Worm (Caenorhabditis elegans) whole organism, L1 larva: ENCODE measurements around the gene ttbk-8.2.
A peak's percentile ranks its signal among the peaks of the same experiment; 100 is the strongest.

ENCODE experiments used
- C34B4.2 ChIP-seq: sonication (generic microtip); optimal IDR thresholded peaks from 2 replicates; lab custom pipeline; 2017; ENCODE audit warnings: mild to moderate bottlenecking, missing genetic modification characterization, missing compliant biosample characterization
- F16B12.6 ChIP-seq: fragments of 150-350 bp; optimal IDR thresholded peaks from 2 replicates; lab custom pipeline; 2014; ENCODE audit warnings: missing biosample characterization, missing genetic modification characterization
- Y116A8C.19 ChIP-seq: sonication (generic microtip); optimal IDR thresholded peaks from 2 replicates; lab custom pipeline; 2016; ENCODE audit warnings: missing compliant biosample characterization, missing genetic modification characterization, borderline replicate concordance
- aha-1 ChIP-seq: fragments of 150-350 bp; optimal IDR thresholded peaks from 2 replicates; lab custom pipeline; 2014; ENCODE audit warnings: missing biosample characterization, missing genetic modification characterization
- alr-1 ChIP-seq: fragments of 200-800 bp; sonication (Bioruptor generic); optimal IDR thresholded peaks from 2 replicates; lab custom pipeline; 2018; ENCODE audit warnings: borderline replicate concordance, mild to moderate bottlenecking, missing genetic modification characterization, missing compliant biosample characterization
- ceh-63 ChIP-seq: fragments of 200-800 bp; sonication (Bioruptor generic); optimal IDR thresholded peaks from 2 replicates; lab custom pipeline; 2018; ENCODE audit warnings: mild to moderate bottlenecking, missing genetic modification characterization, missing compliant biosample characterization
- ceh-88 ChIP-seq: fragments of 200-800 bp; sonication (Bioruptor generic); IDR thresholded peaks from 2 replicates; pipeline ENCODE4 v1.3.6; 2022; ENCODE audit warnings: missing genetic modification characterization, missing compliant biosample characterization
- ceh-90 ChIP-seq: sonication (generic microtip); optimal IDR thresholded peaks from 2 replicates; lab custom pipeline; 2016; ENCODE audit warnings: missing genetic modification characterization, missing compliant biosample characterization
- ces-1 ChIP-seq: fragments of 150-350 bp; optimal IDR thresholded peaks from 2 replicates; lab custom pipeline; 2014; ENCODE audit warnings: missing biosample characterization, missing genetic modification reagents, missing genetic modification characterization
- dpl-1 ChIP-seq, 3 experiments: fragments of 150-350 bp in 2 of 3; sonication (generic microtip) in 1 of 3; optimal IDR thresholded peaks; 2 replicates each; lab custom pipeline; 2014 to 2017; ENCODE audit warnings: missing biosample characterization in 3 of 3, missing genetic modification characterization in 3 of 3, missing genetic modification reagents in 3 of 3
- efl-3 ChIP-seq: fragments of 200-800 bp; sonication (Bioruptor generic); optimal IDR thresholded peaks from 2 replicates; lab custom pipeline; 2018; ENCODE audit warnings: mild to moderate bottlenecking, missing genetic modification characterization, missing compliant biosample characterization
- egl-13 ChIP-seq: sonication (generic microtip); optimal IDR thresholded peaks from 2 replicates; lab custom pipeline; 2016; ENCODE audit warnings: missing genotype, missing genetic modification reagents, missing genetic modification characterization, missing compliant biosample characterization
- egl-27 ChIP-seq, 2 experiments: fragments of 150-350 bp in 1 of 2; sonication (generic microtip); optimal IDR thresholded peaks; 3 replicates each; lab custom pipeline; 2017 to 2018; ENCODE audit warnings: missing biosample characterization in 2 of 2, missing genetic modification characterization in 2 of 2, missing genetic modification reagents in 2 of 2
- elt-2 ChIP-seq: sonication (generic microtip); optimal IDR thresholded peaks from 2 replicates; lab custom pipeline; 2016; ENCODE audit warnings: missing genetic modification characterization, mild to moderate bottlenecking, inconsistent platforms, missing compliant biosample characterization, missing genetic modification reagents
- elt-3 ChIP-seq, 6 experiments: fragments of 150-350 bp in 1 of 6; sonication (generic microtip); optimal IDR thresholded peaks; 2 replicates each; lab custom pipeline; 2017 to 2018; ENCODE audit warnings: missing biosample characterization in 6 of 6, missing genetic modification characterization in 6 of 6, inconsistent platforms in 1 of 6
- fkh-10 ChIP-seq: sonication (generic microtip); optimal IDR thresholded peaks from 2 replicates; lab custom pipeline; 2017; ENCODE audit warnings: missing biosample characterization, missing genetic modification reagents, missing genetic modification characterization
- fkh-8 ChIP-seq: sonication (generic microtip); optimal IDR thresholded peaks from 2 replicates; lab custom pipeline; 2016; ENCODE audit warnings: mild to moderate bottlenecking, missing genetic modification characterization, missing compliant biosample characterization
- fos-1 ChIP-seq: fragments of 150-350 bp; optimal IDR thresholded peaks from 2 replicates; lab custom pipeline; 2014; ENCODE audit warnings: missing biosample characterization, missing genetic modification characterization
- hlh-4 ChIP-seq: sonication (generic microtip); optimal IDR thresholded peaks from 2 replicates; lab custom pipeline; 2016; ENCODE audit warnings: mild to moderate bottlenecking, missing genetic modification characterization, missing compliant biosample characterization
- hpl-2 ChIP-seq: fragments of 150-350 bp; optimal IDR thresholded peaks from 2 replicates; lab custom pipeline; 2014; ENCODE audit warnings: missing biosample characterization, missing genetic modification reagents, missing genetic modification characterization
- isw-1 ChIP-seq: fragments of 200-800 bp; sonication (Bioruptor generic); IDR thresholded peaks from 2 replicates; pipeline ENCODE4 v1.3.6; 2022; ENCODE audit warnings: missing genetic modification characterization, missing compliant biosample characterization
- jun-1 ChIP-seq: fragments of 150-350 bp; optimal IDR thresholded peaks from 2 replicates; lab custom pipeline; 2014; ENCODE audit warnings: missing biosample characterization, missing genetic modification reagents, missing genetic modification characterization
- lin-15B ChIP-seq: fragments of 150-350 bp; sonication (generic microtip); optimal IDR thresholded peaks from 3 replicates; lab custom pipeline; 2014; ENCODE audit warnings: missing biosample characterization, missing genetic modification characterization
- lin-39 ChIP-seq: fragments of 150-350 bp; optimal IDR thresholded peaks from 2 replicates; lab custom pipeline; 2014; ENCODE audit warnings: missing biosample characterization, missing genetic modification reagents, missing genetic modification characterization
- lsy-2 ChIP-seq, 2 experiments: fragments of 150-350 bp; optimal IDR thresholded peaks; 2 replicates each; lab custom pipeline; 2014; ENCODE audit warnings: missing biosample characterization in 2 of 2, missing genetic modification characterization in 2 of 2
- mdl-1 ChIP-seq, 2 experiments: fragments of 150-350 bp; optimal IDR thresholded peaks; 2 replicates each; lab custom pipeline; 2014 to 2017; ENCODE audit warnings: missing biosample characterization in 2 of 2, missing genetic modification characterization in 2 of 2, inconsistent platforms in 1 of 2
- mep-1 ChIP-seq: fragments of 150-350 bp; optimal IDR thresholded peaks from 2 replicates; lab custom pipeline; 2014; ENCODE audit warnings: missing biosample characterization, missing genetic modification characterization
- nhr-11 ChIP-seq: fragments of 150-350 bp; optimal IDR thresholded peaks from 2 replicates; lab custom pipeline; 2014; ENCODE audit warnings: missing biosample characterization, missing genetic modification characterization
- nhr-19 ChIP-seq: fragments of 200-800 bp; sonication (Bioruptor generic); conservative IDR thresholded peaks from 2 replicates; pipeline ENCODE4 v1.3.6; 2022; ENCODE audit warnings: missing genetic modification characterization, missing compliant biosample characterization
- nhr-237 ChIP-seq: fragments of 150-350 bp; optimal IDR thresholded peaks from 2 replicates; lab custom pipeline; 2014; ENCODE audit warnings: missing biosample characterization, missing genetic modification characterization
- nhr-28 ChIP-seq: fragments of 150-350 bp; optimal IDR thresholded peaks from 2 replicates; lab custom pipeline; 2014; ENCODE audit warnings: missing biosample characterization, missing genetic modification characterization
- nhr-47 ChIP-seq: sonication (generic microtip); optimal IDR thresholded peaks from 2 replicates; lab custom pipeline; 2016; ENCODE audit warnings: mild to moderate bottlenecking, missing genetic modification characterization, moderate library complexity, missing compliant biosample characterization
- nhr-76 ChIP-seq: sonication (generic microtip); optimal IDR thresholded peaks from 2 replicates; lab custom pipeline; 2017; ENCODE audit warnings: missing biosample characterization, missing genetic modification characterization
- nhr-84 ChIP-seq: sonication (generic microtip); optimal IDR thresholded peaks from 2 replicates; lab custom pipeline; 2017; ENCODE audit warnings: missing biosample characterization, missing genetic modification characterization
- nhr-85 ChIP-seq: sonication (generic microtip); peaks from one replicate; lab custom pipeline; 2016; ENCODE audit warnings: missing genetic modification characterization, inconsistent platforms, missing compliant biosample characterization
- nhr-90 ChIP-seq: sonication (generic microtip); optimal IDR thresholded peaks from 2 replicates; lab custom pipeline; 2016; ENCODE audit warnings: mild to moderate bottlenecking, missing genetic modification characterization, missing compliant biosample characterization; ENCODE audit not compliant: poor library complexity
- pag-3 ChIP-seq: sonication (generic microtip); optimal IDR thresholded peaks from 2 replicates; lab custom pipeline; 2017; ENCODE audit warnings: missing genetic modification characterization, mild to moderate bottlenecking, missing compliant biosample characterization, antibody characterized with exemption, borderline replicate concordance; ENCODE audit not compliant: insufficient read depth
- rnt-1 ChIP-seq: sonication (generic microtip); optimal IDR thresholded peaks from 2 replicates; lab custom pipeline; 2016; ENCODE audit warnings: mild to moderate bottlenecking, missing genetic modification characterization, moderate library complexity, missing compliant biosample characterization
- skn-1 ChIP-seq: fragments of 150-350 bp; optimal IDR thresholded peaks from 2 replicates; lab custom pipeline; 2014; ENCODE audit warnings: missing biosample characterization, missing genetic modification characterization
- snpc-4 ChIP-seq: fragments of 150-350 bp; optimal IDR thresholded peaks from 2 replicates; lab custom pipeline; 2014; ENCODE audit warnings: missing biosample characterization, missing genetic modification characterization
- sox-4 ChIP-seq: sonication (generic microtip); optimal IDR thresholded peaks from 2 replicates; lab custom pipeline; 2016; ENCODE audit warnings: missing genetic modification characterization, missing compliant biosample characterization
- sptf-1 ChIP-seq: fragments of 150-350 bp; optimal IDR thresholded peaks from 2 replicates; lab custom pipeline; 2014; ENCODE audit warnings: missing biosample characterization, missing genetic modification characterization
- tbx-2 ChIP-seq: sonication (generic microtip); optimal IDR thresholded peaks from 2 replicates; lab custom pipeline; 2016; ENCODE audit warnings: missing genetic modification characterization, missing compliant biosample characterization
- tlp-1 ChIP-seq: fragments of 150-350 bp; optimal IDR thresholded peaks from 2 replicates; lab custom pipeline; 2014; ENCODE audit warnings: missing biosample characterization, missing genetic modification characterization
- unc-130 ChIP-seq: fragments of 150-350 bp; optimal IDR thresholded peaks from 2 replicates; lab custom pipeline; 2017; ENCODE audit warnings: missing biosample characterization, missing genetic modification characterization, inconsistent platforms
- unc-62 ChIP-seq: fragments of 150-350 bp; optimal IDR thresholded peaks from 2 replicates; lab custom pipeline; 2014; ENCODE audit warnings: missing biosample characterization, missing genetic modification reagents, missing genetic modification characterization
- unc-86 ChIP-seq: sonication (generic microtip); optimal IDR thresholded peaks from 2 replicates; lab custom pipeline; 2016; ENCODE audit warnings: missing genetic modification characterization, missing compliant biosample characterization
- unc-98 ChIP-seq: fragments of 200-800 bp; sonication (Bioruptor generic); IDR thresholded peaks from 2 replicates; pipeline ENCODE4 v1.3.6; 2022; ENCODE audit warnings: missing genetic modification characterization, missing compliant biosample characterization
- vab-15 ChIP-seq: sonication (generic microtip); optimal IDR thresholded peaks from 2 replicates; lab custom pipeline; 2017; ENCODE audit warnings: missing genotype, mild to moderate bottlenecking, missing genetic modification characterization, missing compliant biosample characterization
- xbp-1 ChIP-seq: sonication (generic microtip); optimal IDR thresholded peaks from 2 replicates; lab custom pipeline; 2016; ENCODE audit warnings: missing genetic modification characterization, missing compliant biosample characterization
- zag-1 ChIP-seq: fragments of 150-350 bp; optimal IDR thresholded peaks from 2 replicates; lab custom pipeline; 2014; ENCODE audit warnings: missing biosample characterization, missing genetic modification characterization
- zip-4 ChIP-seq: fragments of 200-800 bp; sonication (Bioruptor generic); optimal IDR thresholded peaks from 2 replicates; lab custom pipeline; 2018; ENCODE audit warnings: mild to moderate bottlenecking, missing genetic modification characterization, moderate library complexity, missing compliant biosample characterization
- ztf-11 ChIP-seq, 2 experiments: sonication (generic microtip); optimal IDR thresholded peaks; 2 replicates each; lab custom pipeline; 2016 to 2017; ENCODE audit warnings: missing genetic modification characterization in 2 of 2, missing biosample characterization in 1 of 2, missing compliant biosample characterization in 1 of 2
- ztf-4 ChIP-seq: fragments of 150-350 bp; optimal IDR thresholded peaks from 2 replicates; lab custom pipeline; 2014; ENCODE audit warnings: missing biosample characterization, missing genetic modification characterization

The ttbk-8.2 gene

DNA sequence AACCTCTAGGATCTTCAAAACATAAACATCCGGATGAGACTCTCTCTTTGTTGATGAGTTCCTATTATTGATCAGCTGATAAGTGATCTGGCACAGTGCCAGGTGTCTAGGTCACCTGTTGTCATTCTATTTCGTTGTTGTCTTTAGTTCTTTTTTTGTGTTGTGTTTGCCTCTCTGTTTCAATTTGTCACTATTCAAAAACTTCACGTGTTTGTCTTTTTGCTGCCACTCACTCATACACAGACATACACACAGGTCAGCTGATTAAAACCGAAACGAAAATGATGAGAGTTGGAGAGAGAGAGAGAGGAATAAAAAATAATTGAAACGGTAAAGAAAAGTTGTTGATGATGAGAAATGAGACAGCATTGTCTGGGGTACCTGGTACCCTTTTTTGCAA is 40.6 kb upstream of the ttbk-8.2 start:
- TF ChIP-seq nhr-76 (tag; lab: Kevin White, UChicago) (no peak), nhr-11 (tag; lab: Kevin White, UChicago) (peak; percentile 24), skn-1 (tag; lab: Kevin White, UChicago) (peak; percentile 87), isw-1 (no peak), nhr-47 (tag; lab: Kevin White, UChicago) (peak; percentile 70), lin-15B (tag; lab: Kevin White, UChicago) (no peak), alr-1 (tag; lab: Kevin White, UChicago) (no peak), hlh-4 (tag; lab: Kevin White, UChicago) (no peak), F16B12.6 (no peak), ceh-88 (peak; percentile 67), mep-1 (tag; lab: Kevin White, UChicago) (peak; percentile 76), nhr-85 (tag; lab: Kevin White, UChicago) (peak; percentile 100), elt-3 (tag; optimal IDR thresholded peaks at IDR 0.05; lab: Kevin White, UChicago) (peak in 3 of 6 experiments; percentile 37 to 88 (median 76)), fkh-8 (no peak), tlp-1 (tag; lab: Kevin White, UChicago) (no peak), nhr-90 (tag; lab: Kevin White, UChicago) (peak; percentile 86), nhr-237 (tag; lab: Kevin White, UChicago) (no peak), ceh-63 (GFP tag; lab: Kevin White, UChicago) (no peak), jun-1 (tag; lab: Kevin White, UChicago) (peak; percentile 22), tbx-2 (tag; lab: Kevin White, UChicago) (peak; percentile 86), dpl-1 (GFP tag; optimal IDR thresholded peaks at IDR 0.05; lab: Kevin White, UChicago) (peak; percentile 8 to 65 (median 44)), ceh-90 (tag; lab: Kevin White, UChicago) (no peak), unc-98 (GFP tag; lab: Robert Waterston, UW) (no peak), vab-15 (tag; lab: Kevin White, UChicago) (peak; percentile 99), elt-2 (tag; lab: Kevin White, UChicago) (peak; percentile 82), fos-1 (tag; lab: Kevin White, UChicago) (no peak), aha-1 (tag; lab: Kevin White, UChicago) (no peak), ztf-11 (tag; optimal IDR thresholded peaks at IDR 0.05; lab: Kevin White, UChicago) (no peak), zag-1 (tag; lab: Kevin White, UChicago) (no peak), mdl-1 (tag; optimal IDR thresholded peaks at IDR 0.05; lab: Kevin White, UChicago) (peak in 1 of 2 experiments; percentile 96), egl-13 (no peak), ces-1 (GFP tag; lab: Kevin White, UChicago) (no peak), pag-3 (peak; percentile 66), ztf-4 (tag; lab: Kevin White, UChicago) (peak; percentile 23), hpl-2 (GFP tag; lab: Kevin White, UChicago) (peak; percentile 74), sptf-1 (no peak), fkh-10 (GFP tag; lab: Kevin White, UChicago) (no peak), nhr-84 (tag; lab: Kevin White, UChicago) (no peak), unc-62 (GFP tag; lab: Kevin White, UChicago) (no peak), rnt-1 (tag; lab: Kevin White, UChicago) (peak; percentile 53), unc-86 (no peak), xbp-1 (tag; lab: Kevin White, UChicago) (peak; percentile 27), zip-4 (GFP tag; lab: Kevin White, UChicago) (no peak), snpc-4 (tag; lab: Kevin White, UChicago) (peak; percentile 24), C34B4.2 (tag; lab: Kevin White, UChicago) (no peak), nhr-28 (tag; lab: Kevin White, UChicago) (no peak), efl-3 (GFP tag; lab: Kevin White, UChicago) (no peak), Y116A8C.19 (no peak), sox-4 (no peak), lin-39 (tag; lab: Kevin White, UChicago) (peak; percentile 66), unc-130 (tag; lab: Kevin White, UChicago) (peak; percentile 94), egl-27 (tag; optimal IDR thresholded peaks at IDR 0.05; lab: Kevin White, UChicago) (no peak), nhr-19 (peak; percentile 84), lsy-2 (tag; optimal IDR thresholded peaks at IDR 0.05; lab: Kevin White, UChicago) (peak; percentile 68 to 86)
